Fruit fly (Drosophila melanogaster) whole organism, embryonic: ENCODE data around the gene ThrRS.
A peak's percentile ranks its signal among the peaks of the same experiment; 100 is the strongest.

Experiments used
- CG10366 ChIP-seq: fragments of 200-800 bp; sonication (Bioruptor generic); IDR thresholded peaks from 2 replicates; pipeline ENCODE4 v1.3.6; 2022; ENCODE audit warnings: missing biosample characterization, missing genetic modification characterization
- CG10565 ChIP-seq: fragments of 200-800 bp; sonication (Bioruptor generic); optimal IDR thresholded peaks from 3 replicates; lab custom pipeline; 2016; ENCODE audit warnings: missing biosample characterization, mild to moderate bottlenecking, missing genetic modification characterization
- CG11085 ChIP-seq: fragments of 200-800 bp; sonication (Bioruptor generic); IDR thresholded peaks from 2 replicates; pipeline ENCODE4 v1.3.6; 2022; ENCODE audit warnings: missing biosample characterization, missing genetic modification characterization
- CG11695 ChIP-seq: fragments of 200-800 bp; sonication (Bioruptor generic); IDR thresholded peaks from 3 replicates; pipeline ENCODE4 v1.3.6; 2022; ENCODE audit warnings: missing biosample characterization, missing genetic modification characterization
- CG12071 ChIP-seq: fragments of 200-800 bp; sonication (Bioruptor generic); optimal IDR thresholded peaks from 3 replicates; lab custom pipeline; 2018; ENCODE audit warnings: missing biosample characterization, mild to moderate bottlenecking, missing genetic modification characterization
- CG12299 ChIP-seq: fragments of 200-800 bp; sonication (Bioruptor generic); optimal IDR thresholded peaks from 2 replicates; lab custom pipeline; 2018; ENCODE audit warnings: missing biosample characterization, mild to moderate bottlenecking, missing genetic modification characterization
- CG12659 ChIP-seq: fragments of 200-800 bp; sonication (Bioruptor generic); optimal IDR thresholded peaks from 3 replicates; lab custom pipeline; 2017; ENCODE audit warnings: mild to moderate bottlenecking, missing biosample characterization, missing genetic modification reagents, missing genetic modification characterization
- CG13894 ChIP-seq: fragments of 200-800 bp; sonication (Bioruptor generic); optimal IDR thresholded peaks from 3 replicates; lab custom pipeline; 2018; ENCODE audit warnings: missing biosample characterization, mild to moderate bottlenecking, missing genetic modification characterization, moderate library complexity
- CG15514 ChIP-seq: fragments of 200-800 bp; sonication (Bioruptor generic); optimal IDR thresholded peaks from 3 replicates; lab custom pipeline; 2017; ENCODE audit warnings: missing biosample characterization, missing genetic modification characterization, mild to moderate bottlenecking, moderate library complexity, missing genetic modification reagents
- CG1647 ChIP-seq: fragments of 200-800 bp; sonication (Bioruptor generic); optimal IDR thresholded peaks from 3 replicates; lab custom pipeline; 2016; ENCODE audit warnings: missing biosample characterization, missing genetic modification characterization
- CG17802 ChIP-seq: fragments of 200-800 bp; sonication (Bioruptor generic); optimal IDR thresholded peaks from 2 replicates; lab custom pipeline; 2018; ENCODE audit warnings: missing biosample characterization, mild to moderate bottlenecking, missing genetic modification characterization, moderate library complexity
- CG3163 ChIP-seq: fragments of 200-800 bp; sonication (Bioruptor generic); optimal IDR thresholded peaks from 3 replicates; lab custom pipeline; 2016; ENCODE audit warnings: missing biosample characterization, missing genetic modification characterization
- CG33213 ChIP-seq: fragments of 200-800 bp; sonication (Bioruptor generic); optimal IDR thresholded peaks from 3 replicates; lab custom pipeline; 2016; ENCODE audit warnings: missing biosample characterization, missing genetic modification characterization
- CG33557 ChIP-seq: fragments of 200-800 bp; sonication (Bioruptor generic); optimal IDR thresholded peaks from 2 replicates; lab custom pipeline; 2019; ENCODE audit warnings: missing biosample characterization, mild to moderate bottlenecking, missing genetic modification characterization, moderate library complexity
- CG34376 ChIP-seq: fragments of 200-800 bp; sonication (Bioruptor generic); optimal IDR thresholded peaks from 2 replicates; lab custom pipeline; 2018; ENCODE audit warnings: missing biosample characterization, mild to moderate bottlenecking, missing genetic modification characterization
- CG3995 ChIP-seq: fragments of 200-800 bp; sonication (Bioruptor generic); optimal IDR thresholded peaks from 3 replicates; lab custom pipeline; 2016; ENCODE audit warnings: missing biosample characterization, missing genetic modification characterization
- CG5953 ChIP-seq: fragments of 200-800 bp; sonication (Bioruptor generic); IDR thresholded peaks from 2 replicates; pipeline ENCODE4 v1.3.6; 2022; ENCODE audit warnings: missing biosample characterization, missing genetic modification characterization
- CG6272 ChIP-seq: fragments of 200-800 bp; sonication (Bioruptor generic); IDR thresholded peaks from 2 replicates; pipeline ENCODE4 v1.3.6; 2022; ENCODE audit warnings: missing biosample characterization, missing genetic modification characterization
- CG8359 ChIP-seq: fragments of 200-800 bp; sonication (Bioruptor generic); optimal IDR thresholded peaks from 2 replicates; lab custom pipeline; 2017; ENCODE audit warnings: missing biosample characterization, mild to moderate bottlenecking, missing genetic modification characterization, borderline replicate concordance
- CG8478 ChIP-seq: fragments of >200 bp; optimal IDR thresholded peaks from 2 replicates; lab custom pipeline; 2018
- CkIIα-i1 ChIP-seq: fragments of 200-800 bp; sonication (Bioruptor generic); IDR thresholded peaks from 2 replicates; pipeline ENCODE4 v1.3.6; 2022; ENCODE audit warnings: missing biosample characterization, missing genetic modification characterization
- Dfd ChIP-seq, 2 experiments: fragments of >200 bp; optimal IDR thresholded peaks; 2 replicates each; lab custom pipeline; 2017; ENCODE audit warnings: missing biosample characterization in 2 of 2, missing genetic modification characterization in 2 of 2
- Dref ChIP-seq: fragments of 200-800 bp; sonication (Bioruptor generic); IDR thresholded peaks from 2 replicates; pipeline ENCODE4 v1.3.6; 2022; ENCODE audit warnings: missing biosample characterization, missing genetic modification characterization
- HLH54F ChIP-seq: fragments of 200-800 bp; sonication (Bioruptor generic); optimal IDR thresholded peaks from 3 replicates; lab custom pipeline; 2016; ENCODE audit warnings: missing biosample characterization, missing genetic modification characterization
- Hand ChIP-seq: fragments of 200-800 bp; sonication (Bioruptor generic); optimal IDR thresholded peaks from 2 replicates; lab custom pipeline; 2017; ENCODE audit warnings: mild to moderate bottlenecking, missing biosample characterization, missing genetic modification reagents, missing genetic modification characterization
- Med ChIP-seq: fragments of 200-800 bp; sonication (Bioruptor generic); peaks from one replicate; lab custom pipeline; 2016; ENCODE audit warnings: missing biosample characterization, missing genetic modification characterization, mild to moderate bottlenecking, inconsistent platforms, moderate library complexity
- ac ChIP-seq: fragments of 200-800 bp; sonication (Bioruptor generic); optimal IDR thresholded peaks from 3 replicates; lab custom pipeline; 2017; ENCODE audit warnings: missing biosample characterization, mild to moderate bottlenecking, missing genetic modification characterization
- al ChIP-seq: fragments of 200-800 bp; sonication (Bioruptor generic); IDR thresholded peaks from 2 replicates; pipeline ENCODE4 v1.3.6; 2022; ENCODE audit warnings: missing biosample characterization, missing genetic modification characterization
- caup ChIP-seq: fragments of 200-800 bp; sonication (Bioruptor generic); optimal IDR thresholded peaks from 3 replicates; lab custom pipeline; 2017; ENCODE audit warnings: missing biosample characterization, mild to moderate bottlenecking, missing genetic modification characterization, moderate library complexity; ENCODE audit not compliant: severe bottlenecking
- chif ChIP-seq, 2 experiments: fragments of 200-800 bp; sonication (Bioruptor generic); optimal IDR thresholded peaks; 3 replicates each; lab custom pipeline; 2016; ENCODE audit warnings: missing biosample characterization in 2 of 2, missing genetic modification characterization in 2 of 2
- ewg ChIP-seq: fragments of 200-800 bp; sonication (Bioruptor generic); optimal IDR thresholded peaks from 3 replicates; lab custom pipeline; 2017; ENCODE audit warnings: mild to moderate bottlenecking, missing biosample characterization, missing genetic modification reagents, missing genetic modification characterization
- grn ChIP-seq: fragments of 200-800 bp; sonication (Bioruptor generic); optimal IDR thresholded peaks from 3 replicates; lab custom pipeline; 2017; ENCODE audit warnings: missing biosample characterization, missing genetic modification characterization
- hbn ChIP-seq: fragments of 200-800 bp; sonication (Bioruptor generic); IDR thresholded peaks from 2 replicates; pipeline ENCODE4 v1.3.6; 2022; ENCODE audit warnings: missing biosample characterization, missing genetic modification characterization; ENCODE audit not compliant: partially characterized antibody
- ind ChIP-seq: fragments of 200-800 bp; sonication (Bioruptor generic); optimal IDR thresholded peaks from 3 replicates; lab custom pipeline; 2016; ENCODE audit warnings: missing biosample characterization, missing genetic modification characterization
- jigr1 ChIP-seq: fragments of 200-800 bp; sonication (Bioruptor generic); IDR thresholded peaks from 3 replicates; pipeline ENCODE4 v1.3.6; 2022; ENCODE audit warnings: missing biosample characterization, missing genetic modification characterization
- nau ChIP-seq: fragments of 200-800 bp; sonication (Bioruptor generic); optimal IDR thresholded peaks from 3 replicates; lab custom pipeline; 2017; ENCODE audit warnings: missing biosample characterization, mild to moderate bottlenecking, missing genetic modification characterization, missing genetic modification reagents
- nerfin-1 ChIP-seq: fragments of 200-800 bp; sonication (Bioruptor generic); optimal IDR thresholded peaks from 3 replicates; lab custom pipeline; 2019; ENCODE audit warnings: missing biosample characterization, mild to moderate bottlenecking, missing genetic modification characterization, moderate library complexity
- p53 ChIP-seq: fragments of 200-800 bp; sonication (Bioruptor generic); optimal IDR thresholded peaks from 2 replicates; lab custom pipeline; 2016; ENCODE audit warnings: missing biosample characterization, missing genetic modification characterization
- pan ChIP-seq, 4 experiments: fragments of >200 bp in 3 of 4; fragments of 200-800 bp in 1 of 4; sonication (Bioruptor generic) in 1 of 4; optimal IDR thresholded peaks in 3 of 4; IDR thresholded peaks in 1 of 4; 2 replicates each; pipeline versions ENCODE4 v1.3.6 to Lab custom; 2017 to 2022; ENCODE audit warnings: missing biosample characterization in 2 of 4, missing genetic modification characterization in 2 of 4, mixed read lengths in 1 of 4
- pb ChIP-seq: fragments of 200-800 bp; sonication (Bioruptor generic); optimal IDR thresholded peaks from 3 replicates; lab custom pipeline; 2016; ENCODE audit warnings: missing biosample characterization, missing genetic modification characterization
- pho ChIP-seq: fragments of 200-800 bp; sonication (Bioruptor generic); optimal IDR thresholded peaks from 2 replicates; lab custom pipeline; 2016; ENCODE audit warnings: missing biosample characterization, missing genetic modification characterization
- rib ChIP-seq: fragments of 200-800 bp; sonication (Bioruptor generic); IDR thresholded peaks from 2 replicates; pipeline ENCODE4 v1.3.6; 2022; ENCODE audit warnings: missing biosample characterization, missing genetic modification characterization
- salm ChIP-seq: fragments of 200-800 bp; sonication (Bioruptor generic); optimal IDR thresholded peaks from 2 replicates; lab custom pipeline; 2018; ENCODE audit warnings: missing biosample characterization, mild to moderate bottlenecking, missing genetic modification characterization
- sd ChIP-seq: fragments of 200-800 bp; sonication (Bioruptor generic); optimal IDR thresholded peaks from 3 replicates; lab custom pipeline; 2018; ENCODE audit warnings: missing biosample characterization, mild to moderate bottlenecking, missing genetic modification characterization, moderate library complexity
- sens ChIP-seq: fragments of 200-800 bp; sonication (Bioruptor generic); peaks from one replicate; lab custom pipeline; 2016; ENCODE audit warnings: missing biosample characterization, missing genetic modification characterization
- sug ChIP-seq: fragments of 200-800 bp; optimal IDR thresholded peaks from 2 replicates; lab custom pipeline; 2019; ENCODE audit warnings: missing biosample characterization, mild to moderate bottlenecking, missing genetic modification characterization, moderate library complexity
- vvl ChIP-seq: fragments of 200-800 bp; sonication (Bioruptor generic); IDR thresholded peaks from 2 replicates; pipeline ENCODE4 v1.3.6; 2022; ENCODE audit warnings: missing biosample characterization, missing genetic modification characterization
- zfh2 ChIP-seq: fragments of 200-800 bp; sonication (Bioruptor generic); optimal IDR thresholded peaks from 2 replicates; lab custom pipeline; 2016; ENCODE audit warnings: missing biosample characterization, missing genetic modification characterization

ThrRS gene

DNA sequence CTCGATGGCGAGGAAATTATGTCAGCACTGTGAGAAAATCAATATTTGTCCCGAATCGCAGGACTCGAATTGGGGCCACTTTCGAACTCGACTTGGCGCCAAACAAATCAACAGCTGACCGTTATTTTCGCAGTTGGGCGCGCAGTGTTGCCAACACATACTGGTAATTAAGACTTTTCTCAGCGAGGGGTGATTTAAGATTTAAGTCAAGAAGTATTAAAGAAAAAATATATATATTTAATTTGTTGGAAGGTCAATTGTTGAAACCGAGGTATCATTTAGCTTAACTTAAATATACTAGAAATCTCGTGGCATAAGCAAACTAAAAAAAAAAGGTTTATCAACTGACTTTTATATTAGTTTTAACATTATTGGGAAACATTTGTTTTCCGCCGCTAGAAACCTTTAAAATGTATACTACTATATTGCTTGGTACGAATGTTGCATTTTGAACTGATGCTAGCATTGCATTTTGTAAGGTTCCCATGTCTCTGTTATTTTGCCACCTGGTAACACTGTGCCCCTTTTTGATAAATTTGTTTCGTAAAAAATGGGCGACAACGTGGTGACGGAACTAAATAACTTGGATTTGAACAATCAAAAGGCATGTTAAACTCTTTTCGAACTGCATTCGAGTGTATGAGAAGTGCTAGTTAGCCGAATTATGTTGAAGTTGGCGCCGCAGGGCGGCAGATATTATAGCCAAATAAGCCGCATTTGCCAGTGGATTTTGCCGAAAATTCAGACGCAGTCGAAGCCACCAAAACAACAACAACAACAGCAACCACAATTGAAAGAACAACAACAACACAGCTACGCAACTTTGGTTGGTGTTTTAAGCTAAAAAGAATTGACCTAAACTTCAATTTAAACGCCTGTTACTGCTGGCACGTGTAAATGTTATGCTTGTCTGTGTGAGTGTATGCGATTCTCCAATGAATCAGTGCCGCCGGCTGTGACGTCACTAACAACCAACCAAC lies at the start of gene ThrRS, which contains the start of gene Patsas (continued):
- peak; percentile 45 to 77 for TF ChIP-seq chif (GFP tag; optimal IDR thresholded peaks at IDR 0.05; lab: Kevin White, UChicago)
- peak; percentile 62 for TF ChIP-seq pho (GFP tag; lab: Kevin White, UChicago)
- peak; percentile 78 for TF ChIP-seq HLH54F (GFP tag; lab: Kevin White, UChicago)
- peak; percentile 42 for TF ChIP-seq p53 (GFP tag; lab: Kevin White, UChicago)
- peak; percentile 62 for TF ChIP-seq zfh2 (GFP tag; lab: Kevin White, UChicago)
- TF ChIP-seq sens (GFP tag; lab: Kevin White, UChicago): peak; percentile 96
- peak; percentile 79 for TF ChIP-seq CG12299 (tag; lab: Kevin White, UChicago)
- peak; percentile 75 for TF ChIP-seq CG33557
- TF ChIP-seq CG17802 (tag; lab: Kevin White, UChicago): peak; percentile 86
- no peak for TF ChIP-seq CG8478 (lab: Kevin White, UChicago)
- no peak for TF ChIP-seq grn
- peak; percentile 27 for TF ChIP-seq CG3995 (GFP tag; lab: Kevin White, UChicago)
- TF ChIP-seq CG15514 (GFP tag; lab: Kevin White, UChicago): peak; percentile 78
- TF ChIP-seq jigr1 (GFP tag; lab: Robert Waterston, UW): peak; percentile 80
- peak; percentile 14 for TF ChIP-seq CG8359
- TF ChIP-seq CG13894 (tag; lab: Kevin White, UChicago): peak; percentile 85
- peak; percentile 78 for TF ChIP-seq nerfin-1 (tag; lab: Kevin White, UChicago)
- peak; percentile 86 for TF ChIP-seq caup (GFP tag; lab: Kevin White, UChicago)
- peak; percentile 31 for TF ChIP-seq CG34376 (GFP tag; lab: Kevin White, UChicago)
- peak; percentile 24 for TF ChIP-seq CG12071 (GFP tag; lab: Kevin White, UChicago)
- peak; percentile 38 for TF ChIP-seq CG3163
- TF ChIP-seq CG6272 (GFP tag; lab: Robert Waterston, UW): peak; percentile 85
- peak; percentile 86 for TF ChIP-seq sug (tag; lab: Kevin White, UChicago)
- peak; percentile 46 for TF ChIP-seq CG1647 (GFP tag; lab: Kevin White, UChicago)
- peak; percentile 47 for TF ChIP-seq pb
- TF ChIP-seq CG12659 (GFP tag; lab: Kevin White, UChicago): peak; percentile 93
- peak; percentile 87 for TF ChIP-seq vvl
- peak; percentile 87 for TF ChIP-seq al
- TF ChIP-seq CG33213 (GFP tag; lab: Kevin White, UChicago): peak; percentile 49
- no peak for TF ChIP-seq ac (GFP tag; lab: Kevin White, UChicago)
- TF ChIP-seq CG11695: peak; percentile 77; the same call in 2 of the 3 replicates
- peak; percentile 66 for TF ChIP-seq salm (tag; lab: Kevin White, UChicago)
- TF ChIP-seq Dfd (GFP tag; optimal IDR thresholded peaks at IDR 0.05; lab: Kevin White, UChicago): peak in 1 of 2 experiments; percentile 39
- peak; percentile 78 for TF ChIP-seq CG10366 (GFP tag; lab: Robert Waterston, UW)
- peak; percentile 94 for TF ChIP-seq Med
- peak; percentile 75 for TF ChIP-seq CG11085 (GFP tag; lab: Robert Waterston, UW)
- no peak for TF ChIP-seq CkIIα-i1 (GFP tag; lab: Robert Waterston, UW)
- peak; percentile 73 for TF ChIP-seq ewg (GFP tag; lab: Kevin White, UChicago)
- peak; percentile 82 for TF ChIP-seq ind (GFP tag; lab: Kevin White, UChicago)
- peak; percentile 31 for TF ChIP-seq CG10565 (GFP tag; lab: Kevin White, UChicago)
- peak; percentile 65 for TF ChIP-seq CG5953 (GFP tag; lab: Robert Waterston, UW)
- TF ChIP-seq hbn (GFP tag; lab: Robert Waterston, UW): no peak
- TF ChIP-seq Hand: peak; percentile 71
- peak; percentile 55; the same call in 1 of the 2 replicates for TF ChIP-seq rib (GFP tag; lab: Robert Waterston, UW)
- peak; percentile 61 for TF ChIP-seq sd (tag; lab: Kevin White, UChicago)
- no peak for TF ChIP-seq pan (optimal IDR thresholded peaks at IDR 0.05; lab: Kevin White, UChicago)
- peak in 1 of 2 experiments; percentile 90 for TF ChIP-seq pan (GFP tag; optimal IDR thresholded peaks at IDR 0.05 in 1 of 2, IDR thresholded peaks at IDR 0.05 in 1 of 2)
- no peak for TF ChIP-seq nau (GFP tag; lab: Kevin White, UChicago)
- peak; percentile 33; the same call in 1 of the 2 replicates for TF ChIP-seq Dref (GFP tag; lab: Robert Waterston, UW)
